Worm (Caenorhabditis elegans) whole organism, late embryonic: ENCODE data around the gene shw-1.

ENCODE experiments used
- C08G9.2 ChIP-seq: sonication (generic microtip); optimal IDR thresholded peaks from 2 replicates; lab custom pipeline; 2016; ENCODE audit warnings: mild to moderate bottlenecking, missing genetic modification characterization, moderate library complexity, missing compliant biosample characterization
- C38D4.7 ChIP-seq: fragments of 200-800 bp; sonication (Bioruptor generic); optimal IDR thresholded peaks from 2 replicates; lab custom pipeline; 2018; ENCODE audit warnings: mild to moderate bottlenecking, missing genetic modification characterization, moderate library complexity, missing compliant biosample characterization
- F13H6.1 ChIP-seq: sonication (generic microtip); optimal IDR thresholded peaks from 2 replicates; lab custom pipeline; 2016; ENCODE audit warnings: missing genetic modification characterization, missing compliant biosample characterization
- K02D7.2 ChIP-seq: sonication (generic microtip); optimal IDR thresholded peaks from 2 replicates; lab custom pipeline; 2017; ENCODE audit warnings: mild to moderate bottlenecking, missing genetic modification characterization, missing compliant biosample characterization
- K09A11.1 ChIP-seq: sonication (generic microtip); optimal IDR thresholded peaks from 2 replicates; lab custom pipeline; 2017; ENCODE audit warnings: antibody characterized with exemption, mild to moderate bottlenecking, missing genetic modification characterization, missing compliant biosample characterization; ENCODE audit not compliant: insufficient read depth
- Y22D7AL.16 ChIP-seq: sonication (generic microtip); optimal IDR thresholded peaks from 2 replicates; lab custom pipeline; 2016; ENCODE audit warnings: missing genetic modification characterization, missing compliant biosample characterization
- ahr-1 ChIP-seq: sonication (generic microtip); optimal IDR thresholded peaks from 2 replicates; lab custom pipeline; 2016; ENCODE audit warnings: missing genetic modification characterization, missing compliant biosample characterization
- ceh-18 ChIP-seq: sonication (generic microtip); optimal IDR thresholded peaks from 2 replicates; lab custom pipeline; 2016; ENCODE audit warnings: missing genetic modification characterization, missing compliant biosample characterization
- ceh-19 ChIP-seq: fragments of 200-800 bp; sonication (Bioruptor generic); optimal IDR thresholded peaks from 2 replicates; lab custom pipeline; 2018; ENCODE audit warnings: mild to moderate bottlenecking, missing genetic modification characterization, missing compliant biosample characterization
- ceh-22 ChIP-seq: sonication (generic microtip); optimal IDR thresholded peaks from 2 replicates; lab custom pipeline; 2017; ENCODE audit warnings: missing biosample characterization, missing genetic modification characterization
- ceh-6 ChIP-seq: fragments of 200-800 bp; sonication (Bioruptor generic); optimal IDR thresholded peaks from 2 replicates; lab custom pipeline; 2018; ENCODE audit warnings: mild to moderate bottlenecking, missing genetic modification characterization, missing compliant biosample characterization
- ceh-9 ChIP-seq: sonication (generic microtip); optimal IDR thresholded peaks from 2 replicates; lab custom pipeline; 2016; ENCODE audit warnings: mild to moderate bottlenecking, missing genetic modification characterization, inconsistent platforms, missing compliant biosample characterization
- dmd-4 ChIP-seq: sonication (generic microtip); optimal IDR thresholded peaks from 2 replicates; lab custom pipeline; 2016; ENCODE audit warnings: borderline replicate concordance, missing genetic modification characterization, missing compliant biosample characterization
- dve-1 ChIP-seq: sonication (generic microtip); optimal IDR thresholded peaks from 2 replicates; lab custom pipeline; 2017; ENCODE audit warnings: antibody characterized with exemption, mild to moderate bottlenecking, missing genetic modification characterization, missing compliant biosample characterization
- elt-2 ChIP-seq: sonication (generic microtip); optimal IDR thresholded peaks from 2 replicates; lab custom pipeline; 2016; ENCODE audit warnings: missing genetic modification reagents, missing genetic modification characterization, missing compliant biosample characterization
- eyg-1 ChIP-seq: sonication (generic microtip); optimal IDR thresholded peaks from 2 replicates; lab custom pipeline; 2016; ENCODE audit warnings: missing genotype, missing genetic modification characterization, missing compliant biosample characterization
- fkh-6 ChIP-seq: sonication (generic microtip); optimal IDR thresholded peaks from 2 replicates; lab custom pipeline; 2016; ENCODE audit warnings: missing genetic modification characterization, missing compliant biosample characterization
- hlh-13 ChIP-seq: fragments of 200-800 bp; sonication (Bioruptor generic); optimal IDR thresholded peaks from 2 replicates; lab custom pipeline; 2018; ENCODE audit warnings: mild to moderate bottlenecking, missing genetic modification characterization, missing compliant biosample characterization
- hlh-30 ChIP-seq: sonication (generic microtip); optimal IDR thresholded peaks from 2 replicates; lab custom pipeline; 2017; ENCODE audit warnings: antibody characterized with exemption, missing genetic modification characterization, missing compliant biosample characterization; ENCODE audit not compliant: insufficient read depth
- hlh-6 ChIP-seq: sonication (generic microtip); optimal IDR thresholded peaks from 2 replicates; lab custom pipeline; 2016; ENCODE audit warnings: missing genotype, missing genetic modification characterization, missing compliant biosample characterization
- hlh-8 ChIP-seq: sonication (generic microtip); optimal IDR thresholded peaks from 2 replicates; lab custom pipeline; 2016; ENCODE audit warnings: missing genotype, missing genetic modification characterization, missing compliant biosample characterization
- lin-11 ChIP-seq: fragments of 200-800 bp; sonication (Bioruptor generic); optimal IDR thresholded peaks from 2 replicates; lab custom pipeline; 2018; ENCODE audit warnings: mild to moderate bottlenecking, missing genetic modification characterization, missing compliant biosample characterization
- mec-3 ChIP-seq: sonication (generic microtip); optimal IDR thresholded peaks from 2 replicates; lab custom pipeline; 2016; ENCODE audit warnings: borderline replicate concordance, missing genetic modification characterization, missing compliant biosample characterization
- nhr-11 ChIP-seq: fragments of 150-350 bp; optimal IDR thresholded peaks from 2 replicates; lab custom pipeline; 2014; ENCODE audit warnings: missing biosample characterization, missing genetic modification characterization
- nhr-232 ChIP-seq: sonication (generic microtip); optimal IDR thresholded peaks from 2 replicates; lab custom pipeline; 2016; ENCODE audit warnings: missing genetic modification characterization, missing compliant biosample characterization
- npax-4 ChIP-seq: sonication (generic microtip); optimal IDR thresholded peaks from 2 replicates; lab custom pipeline; 2016; ENCODE audit warnings: missing genetic modification characterization, missing compliant biosample characterization
- odd-2 ChIP-seq: sonication (generic microtip); optimal IDR thresholded peaks from 2 replicates; lab custom pipeline; 2017; ENCODE audit warnings: antibody characterized with exemption, mild to moderate bottlenecking, missing genetic modification characterization, missing compliant biosample characterization
- pat-9 ChIP-seq: fragments of 200-800 bp; sonication (Bioruptor generic); optimal IDR thresholded peaks from 2 replicates; lab custom pipeline; 2018; ENCODE audit warnings: mild to moderate bottlenecking, missing genetic modification characterization, moderate library complexity, missing compliant biosample characterization
- pax-1 ChIP-seq: fragments of 150-350 bp; optimal IDR thresholded peaks from 2 replicates; lab custom pipeline; 2014; ENCODE audit warnings: missing biosample characterization, missing genetic modification characterization
- pha-4 ChIP-seq: fragments of 150-350 bp; optimal IDR thresholded peaks from 2 replicates; lab custom pipeline; 2018; ENCODE audit warnings: missing biosample characterization, missing genetic modification reagents, missing genetic modification characterization
- pqm-1 ChIP-seq: sonication (generic microtip); optimal IDR thresholded peaks from 2 replicates; lab custom pipeline; 2016; ENCODE audit warnings: missing genetic modification characterization, missing compliant biosample characterization
- pros-1 ChIP-seq: fragments of 150-350 bp; optimal IDR thresholded peaks from 2 replicates; lab custom pipeline; 2014; ENCODE audit warnings: missing biosample characterization, missing genetic modification reagents, missing genetic modification characterization
- ref-2 ChIP-seq: sonication (generic microtip); optimal IDR thresholded peaks from 2 replicates; lab custom pipeline; 2016; ENCODE audit warnings: missing genetic modification characterization, missing compliant biosample characterization
- sdc-2 ChIP-seq: sonication (generic microtip); optimal IDR thresholded peaks from 2 replicates; lab custom pipeline; 2016; ENCODE audit warnings: missing genotype, missing genetic modification characterization, missing compliant biosample characterization
- sox-2 ChIP-seq: fragments of 200-800 bp; sonication (Bioruptor generic); IDR thresholded peaks from 2 replicates; pipeline ENCODE4 v1.3.6; 2022; ENCODE audit warnings: missing genetic modification reagents, missing genetic modification characterization, missing compliant biosample characterization
- tbx-7 ChIP-seq: sonication (generic microtip); optimal IDR thresholded peaks from 2 replicates; lab custom pipeline; 2016; ENCODE audit warnings: missing genotype, missing genetic modification characterization, missing compliant biosample characterization
- ttx-3 ChIP-seq: sonication (generic microtip); optimal IDR thresholded peaks from 2 replicates; lab custom pipeline; 2016; ENCODE audit warnings: missing genetic modification reagents, missing genetic modification characterization, missing compliant biosample characterization
- unc-3 ChIP-seq, 2 experiments: fragments of 200-800 bp in 1 of 2; sonication (Bioruptor generic) in 1 of 2; sonication (generic microtip) in 1 of 2; conservative IDR thresholded peaks in 1 of 2; optimal IDR thresholded peaks in 1 of 2; 2 replicates each; pipeline versions ENCODE4 v1.3.6 to Lab custom; 2016 to 2022; ENCODE audit warnings: missing compliant biosample characterization in 2 of 2, missing genetic modification characterization in 2 of 2, missing genetic modification reagents in 1 of 2
- unc-42 ChIP-seq: sonication (generic microtip); optimal IDR thresholded peaks from 2 replicates; lab custom pipeline; 2016; ENCODE audit warnings: missing genotype, missing genetic modification characterization, missing compliant biosample characterization
- ztf-16 ChIP-seq: sonication (generic microtip); optimal IDR thresholded peaks from 2 replicates; lab custom pipeline; 2017; ENCODE audit warnings: missing genetic modification characterization, missing compliant biosample characterization

Gene shw-1

ce11 chrII:8325002-8325539 is 3.8 kb upstream of the shw-1 start, which contains the start of the genes ran-3 and C26D10.3 (continued):
- no peak for TF ChIP-seq Y22D7AL.16 (tag; lab: Kevin White, UChicago)
- TF ChIP-seq eyg-1 = peak; percentile 35
- no peak for TF ChIP-seq pha-4 (tag; lab: Kevin White, UChicago)
- TF ChIP-seq hlh-6 (tag; lab: Kevin White, UChicago) = no peak
- TF ChIP-seq lin-11 (tag; lab: Kevin White, UChicago) = no peak
- TF ChIP-seq ref-2 = no peak
- peak; percentile 47 for TF ChIP-seq pax-1 (tag; lab: Kevin White, UChicago)
- peak; percentile 24 for TF ChIP-seq C08G9.2 (tag; lab: Kevin White, UChicago)
- no peak for TF ChIP-seq dve-1 (tag; lab: Kevin White, UChicago)
- TF ChIP-seq C38D4.7 (GFP tag; lab: Kevin White, UChicago) = no peak
- peak; percentile 59 for TF ChIP-seq fkh-6
- TF ChIP-seq nhr-232 = no peak
- peak; percentile 10 for TF ChIP-seq pat-9 (tag; lab: Kevin White, UChicago)
- 0 out of 2 replicates have a peak, but pooled peaks have one; percentile 13 for TF ChIP-seq sox-2 (GFP tag; lab: Robert Waterston, UW)
- TF ChIP-seq sdc-2 = no peak
- TF ChIP-seq hlh-13 (GFP tag; lab: Kevin White, UChicago) = no peak
- peak; percentile 54 for TF ChIP-seq ttx-3 (tag; lab: Kevin White, UChicago)
- no peak for TF ChIP-seq ceh-18 (tag; lab: Kevin White, UChicago)
- TF ChIP-seq mec-3 (tag; lab: Kevin White, UChicago) = no peak
- peak; percentile 67 for TF ChIP-seq elt-2
- peak; percentile 44 for TF ChIP-seq hlh-8 (tag; lab: Kevin White, UChicago)
- TF ChIP-seq ceh-6 (GFP tag; lab: Kevin White, UChicago) = no peak
- peak; percentile 26 for TF ChIP-seq ahr-1 (tag; lab: Kevin White, UChicago)
- no peak for TF ChIP-seq pros-1 (tag; lab: Kevin White, UChicago)
- no peak for TF ChIP-seq pqm-1 (tag; lab: Kevin White, UChicago)
- TF ChIP-seq K02D7.2 (tag; lab: Kevin White, UChicago) = no peak

ce11 chrII:8316701-8317100 is 4.6 kb downstream of the shw-1 start:
- TF ChIP-seq hlh-30 = no peak
- TF ChIP-seq tbx-7 = no peak
- no peak for TF ChIP-seq F13H6.1
- no peak for TF ChIP-seq pha-4 (tag; lab: Kevin White, UChicago)
- no peak for TF ChIP-seq npax-4
- no peak for TF ChIP-seq unc-42 (tag; lab: Kevin White, UChicago)
- no peak for TF ChIP-seq K09A11.1 (tag; lab: Kevin White, UChicago)
- no peak for TF ChIP-seq pqm-1 (tag; lab: Kevin White, UChicago)
- TF ChIP-seq ref-2 = no peak
- TF ChIP-seq unc-3 (GFP tag; conservative IDR thresholded peaks at IDR 0.05; lab: Robert Waterston, UW) = no peak
- no peak for TF ChIP-seq unc-3 (tag; optimal IDR thresholded peaks at IDR 0.05; lab: Kevin White, UChicago)

ce11 chrII:8314768-8315167 is 6.5 kb downstream of the shw-1 start:
- TF ChIP-seq hlh-13 (GFP tag; lab: Kevin White, UChicago) (no peak), ceh-9 (tag; lab: Kevin White, UChicago) (no peak), ztf-16 (tag; lab: Kevin White, UChicago) (no peak), ceh-19 (GFP tag; lab: Kevin White, UChicago) (no peak), odd-2 (tag; lab: Kevin White, UChicago) (no peak), ceh-22 (tag; lab: Kevin White, UChicago) (no peak), nhr-11 (no peak), dmd-4 (tag; lab: Kevin White, UChicago) (no peak), C38D4.7 (GFP tag; lab: Kevin White, UChicago) (no peak), F13H6.1 (no peak), dve-1 (tag; lab: Kevin White, UChicago) (no peak), npax-4 (no peak), pat-9 (tag; lab: Kevin White, UChicago) (no peak)
- TF ChIP-seq, all 69 proteins: peak for 0
